Worm (Caenorhabditis elegans): ENCODE data around the gene B0464.9.
A peak's percentile ranks its signal among the peaks of the same experiment; 100 is the strongest.

Gene B0464.9

ce11 chrIII:9457192-9458103 is 8.1 kb upstream of the B0464.9 start (continued):
- TF ChIP-seq vab-15 (tag; optimal IDR thresholded peaks at IDR 0.05) = no peak
- TF ChIP-seq ceh-88 (GFP tag; IDR thresholded peaks at IDR 0.05) = no peak
- TF ChIP-seq nhr-71 (tag; optimal IDR thresholded peaks at IDR 0.05) = peak; percentile 82
- TF ChIP-seq lir-3 (tag; optimal IDR thresholded peaks at IDR 0.05; ENCODE audit: poor library complexity) = no peak
- no peak for TF ChIP-seq ceh-8 (GFP tag; optimal IDR thresholded peaks at IDR 0.05)
- no peak for TF ChIP-seq unc-30 (tag; optimal IDR thresholded peaks at IDR 0.05)
- peak; percentile 84 for TF ChIP-seq blmp-1 (tag; optimal IDR thresholded peaks at IDR 0.05)
- no peak for TF ChIP-seq nhr-237 (tag; optimal IDR thresholded peaks at IDR 0.05)
- TF ChIP-seq ztf-4 (tag; optimal IDR thresholded peaks at IDR 0.05) = peak; percentile 48
- no peak for TF ChIP-seq ceh-63 (GFP tag; optimal IDR thresholded peaks at IDR 0.05)
- TF ChIP-seq C16A3.4 (tag; optimal IDR thresholded peaks at IDR 0.05) = peak; percentile 15
- TF ChIP-seq swsn-7 (tag; optimal IDR thresholded peaks at IDR 0.05) = peak; percentile 15
- TF ChIP-seq nhr-20 (tag; optimal IDR thresholded peaks at IDR 0.05) = peak; percentile 63
- no peak for TF ChIP-seq F16B12.6 (tag; optimal IDR thresholded peaks at IDR 0.05)
- TF ChIP-seq nhr-77 (tag; optimal IDR thresholded peaks at IDR 0.05) = peak; percentile 10
- no peak for TF ChIP-seq sptf-1 (tag; optimal IDR thresholded peaks at IDR 0.05)
- no peak for TF ChIP-seq C04F5.9 (tag; optimal IDR thresholded peaks at IDR 0.05)
- TF ChIP-seq snu-23 (GFP tag; optimal IDR thresholded peaks at IDR 0.05) = peak; percentile 64
- TF ChIP-seq unc-130 (tag; optimal IDR thresholded peaks at IDR 0.05) = peak; percentile 80
- TF ChIP-seq hlh-4 (tag; optimal IDR thresholded peaks at IDR 0.05) = no peak
- no peak for TF ChIP-seq lin-15B (tag; optimal IDR thresholded peaks at IDR 0.05)
- no peak for TF ChIP-seq fkh-4 (tag; optimal IDR thresholded peaks at IDR 0.05; ENCODE audit: borderline replicate concordance)
- no peak for TF ChIP-seq ceh-90 (tag; optimal IDR thresholded peaks at IDR 0.05)
- peak; percentile 15 for TF ChIP-seq nhr-47 (tag; optimal IDR thresholded peaks at IDR 0.05)
- TF ChIP-seq dpl-1 (GFP tag; optimal IDR thresholded peaks at IDR 0.05) = peak in 2 of 3 experiments; percentile 23 to 34
- no peak for TF ChIP-seq zip-4 (GFP tag; optimal IDR thresholded peaks at IDR 0.05)
- no peak for TF ChIP-seq nhr-11 (tag; optimal IDR thresholded peaks at IDR 0.05)
- no peak for TF ChIP-seq unc-86 (tag; optimal IDR thresholded peaks at IDR 0.05)

- TF ChIP-seq nhr-90 (tag; optimal IDR thresholded peaks at IDR 0.05; ENCODE audit: poor library complexity) (no peak), hlh-4 (tag; optimal IDR thresholded peaks at IDR 0.05) (no peak), blmp-1 (tag; optimal IDR thresholded peaks at IDR 0.05) (peak; percentile 12), fkh-4 (tag; optimal IDR thresholded peaks at IDR 0.05; ENCODE audit: borderline replicate concordance) (no peak), nhr-12 (tag; optimal IDR thresholded peaks at IDR 0.05) (no peak)
Observed at ce11 chrIII:9461894-9462784, 3.4 kb upstream of the B0464.9 start.

ce11 chrIII:9462785-9463467 is 2.6 kb upstream of the B0464.9 start:
- TF ChIP-seq efl-3 (GFP tag; optimal IDR thresholded peaks at IDR 0.05) (no peak), fkh-4 (tag; optimal IDR thresholded peaks at IDR 0.05; ENCODE audit: borderline replicate concordance) (no peak), tlp-1 (tag; optimal IDR thresholded peaks at IDR 0.05) (no peak), vab-15 (tag; optimal IDR thresholded peaks at IDR 0.05) (no peak), aly-2 (tag; optimal IDR thresholded peaks at IDR 0.05) (peak; percentile 17), blmp-1 (tag; optimal IDR thresholded peaks at IDR 0.05) (peak; percentile 11), efl-1 (optimal IDR thresholded peaks at IDR 0.05) (no peak), efl-1 (GFP tag; optimal IDR thresholded peaks at IDR 0.05 in 1 of 2) (peak in 1 of 2 experiments; percentile 88), ceh-90 (tag; optimal IDR thresholded peaks at IDR 0.05) (no peak), nhr-71 (tag; optimal IDR thresholded peaks at IDR 0.05) (peak; percentile 12)
